Worm (Caenorhabditis elegans): ENCODE data around the gene clec-5.

Gene clec-5

ce11 chrIII:4930154-4930679 is 46.8 kb upstream of the clec-5 start, which contains the start of gene set-2 (continued):
- TF ChIP-seq madf-3 (GFP tag; IDR thresholded peaks at IDR 0.05) (peak; percentile 89), snpc-4 (GFP tag; optimal IDR thresholded peaks at IDR 0.05) (peak; percentile 16), snpc-4 (tag; optimal IDR thresholded peaks at IDR 0.05) (peak in 1 of 4 experiments; percentile 37), aptf-2 (GFP tag; conservative IDR thresholded peaks at IDR 0.05) (0 out of 2 replicates have a peak, but pooled peaks have one; percentile 41), atf-7 (tag; optimal IDR thresholded peaks at IDR 0.05) (no peak), ztf-18 (tag; optimal IDR thresholded peaks at IDR 0.05) (peak; percentile 74), attf-3 (GFP tag; conservative IDR thresholded peaks at IDR 0.05) (peak; percentile 66), rec-8 (tag; optimal IDR thresholded peaks at IDR 0.05) (peak; percentile 52 to 80), madf-8 (GFP tag; conservative IDR thresholded peaks at IDR 0.05) (peak; percentile 77), K12H6.12 (tag; optimal IDR thresholded peaks at IDR 0.05) (peak; percentile 59), Y67H2A.10 (GFP tag; conservative IDR thresholded peaks at IDR 0.05) (peak; percentile 45; the same call in 1 of the 2 replicates), F22D6.2 (tag; optimal IDR thresholded peaks at IDR 0.05) (peak; percentile 43), rpc-1 (optimal IDR thresholded peaks at IDR 0.05) (no peak), rpc-1 (tag; optimal IDR thresholded peaks at IDR 0.05) (no peak), chd-7 (tag; optimal IDR thresholded peaks at IDR 0.05) (peak; percentile 19), lin-54 (GFP tag; optimal IDR thresholded peaks at IDR 0.05) (peak; percentile 97), lin-35 (GFP tag; optimal IDR thresholded peaks at IDR 0.05) (peak; percentile 29 to 89 (median 79)), lin-40 (tag; optimal IDR thresholded peaks at IDR 0.05) (peak; percentile 28), dpl-1 (GFP tag; optimal IDR thresholded peaks at IDR 0.05) (peak; percentile 92), Y95B8A.8 (GFP tag; IDR thresholded peaks at IDR 0.05) (peak; percentile 89), him-1 (tag; optimal IDR thresholded peaks at IDR 0.05) (peak; percentile 3), hsf-1 (GFP tag; IDR thresholded peaks at IDR 0.05) (0 out of 2 replicates have a peak, but pooled peaks have one; percentile 19), snpc-1.3 (tag; optimal IDR thresholded peaks at IDR 0.05; ENCODE audit: insufficient read depth) (peak; percentile 60), hmg-1.2 (GFP tag; IDR thresholded peaks at IDR 0.05) (peak; percentile 48), hmg-20 (GFP tag; IDR thresholded peaks at IDR 0.05) (no peak), B0019.2 (GFP tag; conservative IDR thresholded peaks at IDR 0.05) (peak; percentile 72), ztf-28 (GFP tag; IDR thresholded peaks at IDR 0.05) (peak; percentile 81; the same call in 1 of the 2 replicates), bed-2 (GFP tag; IDR thresholded peaks at IDR 0.05) (peak; percentile 92), hrde-1 (tag; optimal IDR thresholded peaks at IDR 0.05; ENCODE audit: borderline replicate concordance) (peak; percentile 45), hlh-26 (GFP tag; conservative IDR thresholded peaks at IDR 0.05) (no peak), F10E7.11 (tag; optimal IDR thresholded peaks at IDR 0.05) (peak; percentile 38), let-607 (tag; optimal IDR thresholded peaks at IDR 0.05) (peak in 1 of 2 experiments; percentile 32), mcd-1 (GFP tag; IDR thresholded peaks at IDR 0.05) (peak; percentile 83), ama-1 (optimal IDR thresholded peaks at IDR 0.05) (no peak), ama-1 (GFP tag; optimal IDR thresholded peaks at IDR 0.05) (no peak), ceh-91 (GFP tag; IDR thresholded peaks at IDR 0.05) (peak; percentile 82), nhr-80 (tag; optimal IDR thresholded peaks at IDR 0.05) (peak; percentile 30), nfyb-1 (GFP tag; IDR thresholded peaks at IDR 0.05) (peak; percentile 76), ccch-3 (GFP tag; optimal IDR thresholded peaks at IDR 0.05) (no peak), madf-10 (tag; optimal IDR thresholded peaks at IDR 0.05) (peak; percentile 55), lir-1 (GFP tag; conservative IDR thresholded peaks at IDR 0.05) (peak; percentile 84), K11D2.4 (GFP tag; IDR thresholded peaks at IDR 0.05) (peak; percentile 58; the same call in 1 of the 2 replicates), ztf-25 (GFP tag; IDR thresholded peaks at IDR 0.05) (peak; percentile 87), athp-1 (tag; optimal IDR thresholded peaks at IDR 0.05) (peak; percentile 75), bed-1 (GFP tag; IDR thresholded peaks at IDR 0.05) (0 out of 2 replicates have a peak, but pooled peaks have one; percentile 79), mxl-1 (tag; optimal IDR thresholded peaks at IDR 0.05) (no peak), F49E8.2 (tag; optimal IDR thresholded peaks at IDR 0.05; ENCODE audit: insufficient read depth) (no peak), ekl-4 (GFP tag; IDR thresholded peaks at IDR 0.05) (peak; percentile 65; the same call in 1 of the 2 replicates)
